Fruit fly (Drosophila melanogaster) whole organism, embryonic: ENCODE results near the gene eca.

ENCODE experiments used
- ATbp ChIP-seq: fragments of 200-800 bp; sonication (Bioruptor generic); optimal IDR thresholded peaks from 2 replicates; lab custom pipeline; 2017; ENCODE audit warnings: missing biosample characterization, mild to moderate bottlenecking, missing genetic modification characterization, missing genetic modification reagents
- CG10462 ChIP-seq: fragments of 200-800 bp; sonication (Bioruptor generic); optimal IDR thresholded peaks from 2 replicates; lab custom pipeline; 2016; ENCODE audit warnings: missing biosample characterization, missing genetic modification characterization
- CG10654 ChIP-seq: fragments of 200-800 bp; sonication (Bioruptor generic); optimal IDR thresholded peaks from 2 replicates; lab custom pipeline; 2016; ENCODE audit warnings: missing biosample characterization, missing genetic modification characterization
- CG11560 ChIP-seq: fragments of 200-800 bp; sonication (Bioruptor generic); IDR thresholded peaks from 3 replicates; pipeline ENCODE4 v1.3.6; 2022; ENCODE audit warnings: missing biosample characterization, missing genetic modification characterization
- CG12071 ChIP-seq: fragments of 200-800 bp; sonication (Bioruptor generic); optimal IDR thresholded peaks from 3 replicates; lab custom pipeline; 2018; ENCODE audit warnings: missing biosample characterization, mild to moderate bottlenecking, missing genetic modification characterization
- CG12744 ChIP-seq: fragments of 200-800 bp; sonication (Bioruptor generic); optimal IDR thresholded peaks from 2 replicates; lab custom pipeline; 2016; ENCODE audit warnings: missing biosample characterization, missing genetic modification characterization
- CG15269 ChIP-seq: fragments of 200-800 bp; sonication (Bioruptor generic); optimal IDR thresholded peaks from 2 replicates; lab custom pipeline; 2018; ENCODE audit warnings: missing biosample characterization, mild to moderate bottlenecking, missing genetic modification characterization, moderate library complexity
- CG1603 ChIP-seq: fragments of 200-800 bp; sonication (Bioruptor generic); optimal IDR thresholded peaks from 2 replicates; lab custom pipeline; 2019; ENCODE audit warnings: missing biosample characterization, mild to moderate bottlenecking, missing genetic modification characterization, moderate library complexity
- CG1792 ChIP-seq: fragments of 200-800 bp; sonication (Bioruptor generic); optimal IDR thresholded peaks from 2 replicates; lab custom pipeline; 2016; ENCODE audit warnings: missing biosample characterization, missing genetic modification characterization
- CG30403 ChIP-seq: fragments of 200-800 bp; sonication (Bioruptor generic); optimal IDR thresholded peaks from 3 replicates; lab custom pipeline; 2016; ENCODE audit warnings: missing biosample characterization, missing genetic modification characterization
- CG42726 ChIP-seq: fragments of 200-800 bp; sonication (Bioruptor generic); IDR thresholded peaks from 2 replicates; pipeline ENCODE4 v1.3.6; 2022; ENCODE audit warnings: missing biosample characterization, missing genetic modification characterization; ENCODE audit not compliant: partially characterized antibody
- CG6765 ChIP-seq: fragments of 200-800 bp; sonication (Bioruptor generic); optimal IDR thresholded peaks from 3 replicates; lab custom pipeline; 2017; ENCODE audit warnings: missing biosample characterization, mild to moderate bottlenecking, missing genetic modification characterization
- CG7357 ChIP-seq: fragments of 200-800 bp; sonication (Bioruptor generic); IDR thresholded peaks from 3 replicates; pipeline ENCODE4 v1.3.6; 2022; ENCODE audit warnings: missing biosample characterization, missing genetic modification characterization
- CG8388 ChIP-seq: fragments of 200-800 bp; sonication (Bioruptor generic); optimal IDR thresholded peaks from 2 replicates; lab custom pipeline; 2019; ENCODE audit warnings: missing biosample characterization, mild to moderate bottlenecking, missing genetic modification characterization, moderate library complexity
- D19A ChIP-seq: fragments of 200-800 bp; optimal IDR thresholded peaks from 3 replicates; lab custom pipeline; 2019; ENCODE audit warnings: missing biosample characterization, mild to moderate bottlenecking, missing genetic modification characterization, moderate library complexity
- Ets65A ChIP-seq: fragments of 200-800 bp; sonication (Bioruptor generic); peaks from one replicate; lab custom pipeline; 2016; ENCODE audit warnings: missing biosample characterization, missing genetic modification characterization
- HHEX ChIP-seq: fragments of 200-800 bp; sonication (Bioruptor generic); optimal IDR thresholded peaks from 3 replicates; lab custom pipeline; 2017; ENCODE audit warnings: missing biosample characterization, mild to moderate bottlenecking, missing genetic modification characterization, missing genetic modification reagents
- Hmr ChIP-seq: fragments of 200-800 bp; sonication (Bioruptor generic); optimal IDR thresholded peaks from 3 replicates; lab custom pipeline; 2017; ENCODE audit warnings: mild to moderate bottlenecking, missing biosample characterization, missing genetic modification reagents, missing genetic modification characterization
- Hr51 ChIP-seq, 2 experiments: fragments of 200-800 bp; sonication (Bioruptor generic); optimal IDR thresholded peaks; 2 replicates in 1 of 2; 3 replicates in 1 of 2; lab custom pipeline; 2016 to 2018; ENCODE audit warnings: missing biosample characterization in 2 of 2, missing genetic modification characterization in 2 of 2, mild to moderate bottlenecking in 1 of 2, moderate library complexity in 1 of 2
- MESR4 ChIP-seq: fragments of 200-800 bp; sonication (Bioruptor generic); optimal IDR thresholded peaks from 2 replicates; lab custom pipeline; 2018; ENCODE audit warnings: missing biosample characterization, mild to moderate bottlenecking, missing genetic modification characterization, moderate library complexity
- Med ChIP-seq: fragments of 200-800 bp; sonication (Bioruptor generic); peaks from one replicate; lab custom pipeline; 2016; ENCODE audit warnings: missing biosample characterization, missing genetic modification characterization, mild to moderate bottlenecking, inconsistent platforms, moderate library complexity
- Neu2 ChIP-seq: fragments of 200-800 bp; sonication (Bioruptor generic); optimal IDR thresholded peaks from 3 replicates; lab custom pipeline; 2016; ENCODE audit warnings: missing biosample characterization, missing genetic modification characterization, borderline replicate concordance
- Opbp ChIP-seq: fragments of 200-800 bp; sonication (Bioruptor generic); IDR thresholded peaks from 3 replicates; pipeline ENCODE4 v1.3.6; 2022; ENCODE audit warnings: missing biosample characterization, missing genetic modification characterization; ENCODE audit not compliant: partially characterized antibody
- Rfx ChIP-seq: fragments of 200-800 bp; sonication (Bioruptor generic); IDR thresholded peaks from 2 replicates; pipeline ENCODE4 v1.3.6; 2022; ENCODE audit warnings: missing biosample characterization, missing genetic modification characterization
- Sry-β ChIP-seq: fragments of 200-800 bp; sonication (Bioruptor generic); optimal IDR thresholded peaks from 2 replicates; lab custom pipeline; 2018; ENCODE audit warnings: missing biosample characterization, mild to moderate bottlenecking, missing genetic modification characterization, moderate library complexity
- Trl ChIP-seq, 3 experiments: fragments of >200 bp in 2 of 3; fragments of 200-800 bp in 1 of 3; sonication (Bioruptor generic) in 1 of 3; optimal IDR thresholded peaks; 2 replicates in 1 of 3; 3 replicates in 2 of 3; lab custom pipeline; 2016 to 2017; ENCODE audit warnings: missing biosample characterization in 1 of 3, missing genetic modification characterization in 1 of 3
- Usf ChIP-seq: fragments of 200-800 bp; sonication (Bioruptor generic); optimal IDR thresholded peaks from 2 replicates; lab custom pipeline; 2017; ENCODE audit warnings: missing genotype, missing biosample characterization, missing genetic modification characterization
- Vsx1 ChIP-seq: fragments of 200-800 bp; sonication (Bioruptor generic); optimal IDR thresholded peaks from 2 replicates; lab custom pipeline; 2017; ENCODE audit warnings: missing biosample characterization, mild to moderate bottlenecking, missing genetic modification characterization, missing genetic modification reagents
- al ChIP-seq: fragments of 200-800 bp; sonication (Bioruptor generic); IDR thresholded peaks from 2 replicates; pipeline ENCODE4 v1.3.6; 2022; ENCODE audit warnings: missing biosample characterization, missing genetic modification characterization
- ap ChIP-seq: fragments of 200-800 bp; sonication (Bioruptor generic); IDR thresholded peaks from 2 replicates; pipeline ENCODE4 v1.3.6; 2022; ENCODE audit warnings: missing biosample characterization, missing genetic modification characterization
- ash1 ChIP-seq: fragments of 200-800 bp; sonication (Bioruptor generic); optimal IDR thresholded peaks from 2 replicates; lab custom pipeline; 2018; ENCODE audit warnings: missing biosample characterization, mild to moderate bottlenecking, missing genetic modification characterization
- cad ChIP-seq: fragments of >200 bp; optimal IDR thresholded peaks from 2 replicates; lab custom pipeline; 2017; ENCODE audit warnings: missing biosample characterization, missing genetic modification characterization
- dmrt11E ChIP-seq: fragments of 200-800 bp; sonication (Bioruptor generic); optimal IDR thresholded peaks from 3 replicates; lab custom pipeline; 2018; ENCODE audit warnings: missing biosample characterization, mild to moderate bottlenecking, missing genetic modification characterization, moderate library complexity
- dpn ChIP-seq, 2 experiments: fragments of 200-800 bp; sonication (Bioruptor generic); optimal IDR thresholded peaks; 3 replicates each; lab custom pipeline; 2016; ENCODE audit warnings: missing biosample characterization in 2 of 2, missing genetic modification characterization in 2 of 2
- fd64A ChIP-seq: fragments of 200-800 bp; sonication (Bioruptor generic); optimal IDR thresholded peaks from 3 replicates; lab custom pipeline; 2018; ENCODE audit warnings: missing biosample characterization, mild to moderate bottlenecking, missing genetic modification characterization
- fd96Cb ChIP-seq: fragments of 200-800 bp; sonication (Bioruptor generic); optimal IDR thresholded peaks from 2 replicates; lab custom pipeline; 2018; ENCODE audit warnings: missing biosample characterization, mild to moderate bottlenecking, missing genetic modification characterization, moderate library complexity
- gfzf ChIP-seq: fragments of 200-800 bp; sonication (Bioruptor generic); optimal IDR thresholded peaks from 2 replicates; lab custom pipeline; 2016; ENCODE audit warnings: missing biosample characterization, mild to moderate bottlenecking, missing genetic modification characterization, moderate library complexity
- hth ChIP-seq: fragments of >200 bp; optimal IDR thresholded peaks from 2 replicates; lab custom pipeline; 2017; ENCODE audit warnings: inconsistent platforms
- jumu ChIP-seq: fragments of 200-800 bp; sonication (Bioruptor generic); optimal IDR thresholded peaks from 3 replicates; lab custom pipeline; 2016; ENCODE audit warnings: missing biosample characterization, missing genetic modification characterization
- mam ChIP-seq: fragments of 200-800 bp; sonication (Bioruptor generic); optimal IDR thresholded peaks from 3 replicates; lab custom pipeline; 2016; ENCODE audit warnings: missing biosample characterization, missing genetic modification characterization
- nmo ChIP-seq: fragments of 200-800 bp; sonication (Bioruptor generic); optimal IDR thresholded peaks from 2 replicates; lab custom pipeline; 2018; ENCODE audit warnings: missing biosample characterization, mild to moderate bottlenecking, missing genetic modification characterization, moderate library complexity
- onecut ChIP-seq: fragments of 200-800 bp; sonication (Bioruptor generic); IDR thresholded peaks from 2 replicates; pipeline ENCODE4 v1.3.6; 2022; ENCODE audit warnings: missing biosample characterization, missing genetic modification characterization
- org-1 ChIP-seq: fragments of 200-800 bp; sonication (Bioruptor generic); optimal IDR thresholded peaks from 2 replicates; lab custom pipeline; 2017; ENCODE audit warnings: missing biosample characterization, missing genetic modification characterization
- pros ChIP-seq: fragments of 200-800 bp; sonication (Bioruptor generic); optimal IDR thresholded peaks from 3 replicates; lab custom pipeline; 2019; ENCODE audit warnings: missing biosample characterization, mild to moderate bottlenecking, missing genetic modification characterization, moderate library complexity
- scrt ChIP-seq: fragments of 200-800 bp; sonication (Bioruptor generic); optimal IDR thresholded peaks from 2 replicates; lab custom pipeline; 2018; ENCODE audit warnings: missing biosample characterization, mild to moderate bottlenecking, missing genetic modification characterization, moderate library complexity
- sens ChIP-seq: fragments of 200-800 bp; sonication (Bioruptor generic); peaks from one replicate; lab custom pipeline; 2016; ENCODE audit warnings: missing biosample characterization, missing genetic modification characterization
- ttk ChIP-seq: fragments of 200-800 bp; sonication (Bioruptor generic); IDR thresholded peaks from 2 replicates; pipeline ENCODE4 v2.1.2; 2022; ENCODE audit warnings: missing biosample characterization, missing genetic modification characterization
- tx ChIP-seq: fragments of 200-800 bp; sonication (Bioruptor generic); optimal IDR thresholded peaks from 2 replicates; lab custom pipeline; 2016; ENCODE audit warnings: missing biosample characterization, missing genetic modification characterization
- vvl ChIP-seq: fragments of 200-800 bp; sonication (Bioruptor generic); IDR thresholded peaks from 2 replicates; pipeline ENCODE4 v1.3.6; 2022; ENCODE audit warnings: missing biosample characterization, missing genetic modification characterization
- wdn ChIP-seq: fragments of 200-800 bp; sonication (Bioruptor generic); IDR thresholded peaks from 2 replicates; pipeline ENCODE4 v1.3.6; 2022; ENCODE audit warnings: missing biosample characterization, missing genetic modification characterization
- yki ChIP-seq: fragments of >200 bp; optimal IDR thresholded peaks from 3 replicates; lab custom pipeline; 2018

Gene eca

dm6 chr3R:9677734-9678341, 7.4 kb downstream of the eca start, which contains the start of gene p23 (continued):
- TF ChIP-seq tx (GFP tag; lab: Kevin White, UChicago) (no peak), Med (GFP tag; lab: Kevin White, UChicago) (peak; percentile 83), ash1 (no peak), vvl (GFP tag; lab: Robert Waterston, UW) (peak; percentile 59), CG30403 (GFP tag; lab: Kevin White, UChicago) (no peak), CG11560 (tag; lab: Robert Waterston, UW) (no peak), onecut (GFP tag; lab: Robert Waterston, UW) (no peak), HHEX (GFP tag; lab: Kevin White, UChicago) (no peak), Rfx (GFP tag; lab: Robert Waterston, UW) (peak; percentile 63), fd64A (GFP tag; lab: Kevin White, UChicago) (no peak), D19A (tag; lab: Kevin White, UChicago) (no peak), Usf (GFP tag; lab: Kevin White, UChicago) (no peak), dmrt11E (tag; lab: Kevin White, UChicago) (no peak), Sry-β (GFP tag; lab: Kevin White, UChicago) (no peak), scrt (GFP tag; lab: Kevin White, UChicago) (no peak), fd96Cb (no peak), CG10654 (no peak), CG6765 (GFP tag; lab: Kevin White, UChicago) (no peak), CG12071 (GFP tag; lab: Kevin White, UChicago) (no peak), Neu2 (GFP tag; lab: Kevin White, UChicago) (no peak), ap (GFP tag; lab: Robert Waterston, UW) (no peak), nmo (GFP tag; lab: Kevin White, UChicago) (peak; percentile 49), ttk (GFP tag; lab: Robert Waterston, UW) (no peak), Vsx1 (GFP tag; lab: Kevin White, UChicago) (no peak), pros (no peak), CG12744 (GFP tag; lab: Kevin White, UChicago) (no peak), Hmr (peak; percentile 66), wdn (GFP tag; lab: Robert Waterston, UW) (no peak), CG7357 (GFP tag; lab: Robert Waterston, UW) (no peak), yki (lab: Kevin White, UChicago) (no peak), Trl (optimal IDR thresholded peaks at IDR 0.05; lab: Kevin White, UChicago) (no peak), Trl (GFP tag; optimal IDR thresholded peaks at IDR 0.05; lab: Kevin White, UChicago) (no peak), CG1603 (peak; percentile 86), Hr51 (GFP tag; optimal IDR thresholded peaks at IDR 0.05; lab: Kevin White, UChicago) (no peak), CG1792 (GFP tag; lab: Kevin White, UChicago) (no peak), sens (GFP tag; lab: Kevin White, UChicago) (peak; percentile 62), cad (no peak), jumu (GFP tag; lab: Kevin White, UChicago) (no peak), CG8388 (GFP tag; lab: Kevin White, UChicago) (no peak), mam (GFP tag; lab: Kevin White, UChicago) (no peak), hth (no peak), gfzf (GFP tag; lab: Kevin White, UChicago) (peak; percentile 98), al (GFP tag; lab: Robert Waterston, UW) (no peak), CG15269 (tag; lab: Kevin White, UChicago) (no peak), Ets65A (GFP tag; lab: Kevin White, UChicago) (no peak), CG10462 (no peak), org-1 (GFP tag; lab: Kevin White, UChicago) (no peak), CG42726 (GFP tag; lab: Robert Waterston, UW) (peak; percentile 26; the same call in 1 of the 2 replicates), Opbp (peak; percentile 61; the same call in 2 of the 3 replicates), MESR4 (GFP tag; lab: Kevin White, UChicago) (peak; percentile 94), ATbp (GFP tag; lab: Kevin White, UChicago) (no peak), dpn (GFP tag; optimal IDR thresholded peaks at IDR 0.05; lab: Kevin White, UChicago) (peak in 1 of 2 experiments; percentile 17)
